Fruit fly (Drosophila melanogaster): ENCODE results near the gene Atg16.

The Atg16 gene

dm6 chr3R:29834759-29835709 is at the start of gene Atg16 (continued):
- no peak for TF ChIP-seq CG10274 (GFP tag; optimal IDR thresholded peaks at IDR 0.05)
- TF ChIP-seq grau (tag; optimal IDR thresholded peaks at IDR 0.05) = no peak
- no peak for TF ChIP-seq da (GFP tag; optimal IDR thresholded peaks at IDR 0.05)
- no peak for TF ChIP-seq bowl (GFP tag; IDR thresholded peaks at IDR 0.05)
- no peak for TF ChIP-seq Oli (tag; optimal IDR thresholded peaks at IDR 0.05)
- no peak for TF ChIP-seq wek (GFP tag; optimal IDR thresholded peaks at IDR 0.05)
- TF ChIP-seq CG32532 (GFP tag; IDR thresholded peaks at IDR 0.05) = no peak
- TF ChIP-seq Sry-β (GFP tag; optimal IDR thresholded peaks at IDR 0.05) = no peak
- TF ChIP-seq vvl (GFP tag; IDR thresholded peaks at IDR 0.05) = no peak
- no peak for TF ChIP-seq Ravus (GFP tag; IDR thresholded peaks at IDR 0.05)
- TF ChIP-seq insv (GFP tag; optimal IDR thresholded peaks at IDR 0.05) = no peak
- no peak for TF ChIP-seq Nf-YB (GFP tag; optimal IDR thresholded peaks at IDR 0.05)
- TF ChIP-seq Trl (optimal IDR thresholded peaks at IDR 0.05) = no peak
- no peak for TF ChIP-seq Trl (GFP tag; optimal IDR thresholded peaks at IDR 0.05)
- TF ChIP-seq CG8089 (GFP tag; optimal IDR thresholded peaks at IDR 0.05) = no peak
- TF ChIP-seq vnd (GFP tag; IDR thresholded peaks at IDR 0.05; ENCODE audit: partially characterized antibody) = peak; percentile 94
- peak; percentile 27 for TF ChIP-seq YL-1 (GFP tag; optimal IDR thresholded peaks at IDR 0.05)
- no peak for TF ChIP-seq HHEX (GFP tag; optimal IDR thresholded peaks at IDR 0.05)
- TF ChIP-seq abd-A (tag; optimal IDR thresholded peaks at IDR 0.05) = no peak
- no peak for TF ChIP-seq cwo (GFP tag; optimal IDR thresholded peaks at IDR 0.05)
- TF ChIP-seq salm (tag; optimal IDR thresholded peaks at IDR 0.05) = no peak
- no peak for TF ChIP-seq jigr1 (GFP tag; IDR thresholded peaks at IDR 0.05)
- TF ChIP-seq CHES-1-like (GFP tag; optimal IDR thresholded peaks at IDR 0.05) = no peak
- no peak for TF ChIP-seq Dip2 (GFP tag; IDR thresholded peaks at IDR 0.05)
- TF ChIP-seq Dp (GFP tag; optimal IDR thresholded peaks at IDR 0.05) = peak; percentile 90
- no peak for TF ChIP-seq kay (GFP tag; optimal IDR thresholded peaks at IDR 0.05)
- TF ChIP-seq disco-r (GFP tag; optimal IDR thresholded peaks at IDR 0.05) = no peak
- no peak for TF ChIP-seq kni (GFP tag; optimal IDR thresholded peaks at IDR 0.05)
- TF ChIP-seq Xrp1 (GFP tag; IDR thresholded peaks at IDR 0.05) = no peak
- no peak for TF ChIP-seq crol (GFP tag; IDR thresholded peaks at IDR 0.05)
- no peak for TF ChIP-seq CG2889 (GFP tag; IDR thresholded peaks at IDR 0.05)
- no peak for TF ChIP-seq ac (GFP tag; optimal IDR thresholded peaks at IDR 0.05)
- no peak for TF ChIP-seq croc (GFP tag; conservative IDR thresholded peaks at IDR 0.05)
- TF ChIP-seq CG7987 (GFP tag; optimal IDR thresholded peaks at IDR 0.05) = no peak
- no peak for TF ChIP-seq Deaf1 (tag; optimal IDR thresholded peaks at IDR 0.05)
- TF ChIP-seq dpn (GFP tag; optimal IDR thresholded peaks at IDR 0.05) = no peak
- TF ChIP-seq CG11504 (tag; optimal IDR thresholded peaks at IDR 0.05) = no peak
- no peak for TF ChIP-seq CG13424 (tag; optimal IDR thresholded peaks at IDR 0.05)
- no peak for TF ChIP-seq slou (GFP tag; optimal IDR thresholded peaks at IDR 0.05)
- peak; percentile 75 for TF ChIP-seq MBD-R2 (GFP tag; IDR thresholded peaks at IDR 0.05)

- TF ChIP-seq CG34224 (GFP tag; IDR thresholded peaks at IDR 0.05; ENCODE audit: partially characterized antibody) (0 out of 3 replicates have a peak, but pooled peaks have one; percentile 10), chinmo (GFP tag; IDR thresholded peaks at IDR 0.05; ENCODE audit: partially characterized antibody) (peak; percentile 92; the same call in 3 of the 4 replicates), CG42726 (GFP tag; IDR thresholded peaks at IDR 0.05; ENCODE audit: partially characterized antibody) (no peak)
These were observed 45.4 kb upstream of the Atg16 start for dm6 chr3R:29880306-29880705.

Measured in whole organism, embryonic.